Fruit fly (Drosophila melanogaster): ENCODE measurements around the gene Tim9b.

- no peak for TF ChIP-seq pan (optimal IDR thresholded peaks at IDR 0.05)
- TF ChIP-seq CG8478 (optimal IDR thresholded peaks at IDR 0.05), result no peak
- no peak for TF ChIP-seq usp (GFP tag; optimal IDR thresholded peaks at IDR 0.05)
- TF ChIP-seq Dll (optimal IDR thresholded peaks at IDR 0.05), result no peak
Observed at dm6 chrX:19601644-19602043, 16.7 kb downstream of the Tim9b start, which contains the start of gene CG14220.

All from whole organism.